Worm (Caenorhabditis elegans): ENCODE measurements around the gene C55A6.12.

ce11 chrV:11539502-11539901 is 36.6 kb upstream of the C55A6.12 start:
- no peak for TF ChIP-seq D2030.7 (GFP tag; IDR thresholded peaks at IDR 0.05)
- TF ChIP-seq sdz-38 (tag; optimal IDR thresholded peaks at IDR 0.05): no peak
- no peak for TF ChIP-seq nhr-90 (tag; optimal IDR thresholded peaks at IDR 0.05)
- TF ChIP-seq sea-2 (GFP tag; IDR thresholded peaks at IDR 0.05): no peak
- TF ChIP-seq him-1 (tag; optimal IDR thresholded peaks at IDR 0.05): no peak
- TF ChIP-seq unc-62 (GFP tag; optimal IDR thresholded peaks at IDR 0.05): no peak
- TF ChIP-seq ztf-22 (GFP tag; optimal IDR thresholded peaks at IDR 0.05): no peak
- no peak for TF ChIP-seq zim-3 (tag; optimal IDR thresholded peaks at IDR 0.05)

Measured in whole organism, young adult.